Fruit fly (Drosophila melanogaster): ENCODE measurements around the gene prg.

DNA sequence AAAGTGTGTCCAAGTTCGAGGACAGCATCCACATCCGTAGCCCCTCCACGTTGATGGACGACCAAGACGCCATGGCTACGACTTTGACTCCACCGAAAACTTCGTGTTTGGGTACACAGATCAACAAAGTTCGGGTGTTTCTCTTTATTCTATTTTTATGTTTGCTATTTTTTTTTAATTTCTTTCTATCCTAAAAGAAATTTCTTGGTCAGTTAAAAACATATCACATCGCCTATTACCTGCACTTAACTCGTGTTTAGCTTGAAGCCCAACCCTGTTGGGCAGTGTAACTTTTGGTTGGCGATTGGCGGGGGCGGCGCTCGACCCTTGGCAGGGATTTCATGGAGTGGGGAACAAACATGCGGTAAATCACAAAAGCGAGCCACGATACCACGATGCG lies 9.2 kb downstream of the prg start:
- no peak for TF ChIP-seq Crg-1 (GFP tag; optimal IDR thresholded peaks at IDR 0.05)
- no peak for TF ChIP-seq cnc (optimal IDR thresholded peaks at IDR 0.05)
- no peak for TF ChIP-seq CG11617 (GFP tag; optimal IDR thresholded peaks at IDR 0.05)
- TF ChIP-seq Mnt (GFP tag; optimal IDR thresholded peaks at IDR 0.05) = no peak

Data from whole organism, adult.